Worm (Caenorhabditis elegans) whole organism, late embryonic: ENCODE measurements around the gene amx-1.

Experiments used
- K09A11.1 ChIP-seq: sonication (generic microtip); optimal IDR thresholded peaks from 2 replicates; lab custom pipeline; 2017; ENCODE audit warnings: antibody characterized with exemption, mild to moderate bottlenecking, missing genetic modification characterization, missing compliant biosample characterization; ENCODE audit not compliant: insufficient read depth
- ahr-1 ChIP-seq: sonication (generic microtip); optimal IDR thresholded peaks from 2 replicates; lab custom pipeline; 2016; ENCODE audit warnings: missing genetic modification characterization, missing compliant biosample characterization
- ama-1 ChIP-seq: fragments of 150-350 bp; optimal IDR thresholded peaks from 2 replicates; lab custom pipeline; 2014
- ceh-34 ChIP-seq: sonication (generic microtip); optimal IDR thresholded peaks from 2 replicates; lab custom pipeline; 2016; ENCODE audit warnings: mild to moderate bottlenecking, missing genetic modification characterization, missing compliant biosample characterization
- ceh-9 ChIP-seq: sonication (generic microtip); optimal IDR thresholded peaks from 2 replicates; lab custom pipeline; 2016; ENCODE audit warnings: mild to moderate bottlenecking, missing genetic modification characterization, inconsistent platforms, missing compliant biosample characterization
- elt-4 ChIP-seq: sonication (generic microtip); optimal IDR thresholded peaks from 2 replicates; lab custom pipeline; 2016; ENCODE audit warnings: missing genetic modification characterization, missing compliant biosample characterization
- fkh-6 ChIP-seq: sonication (generic microtip); optimal IDR thresholded peaks from 2 replicates; lab custom pipeline; 2016; ENCODE audit warnings: missing genetic modification characterization, missing compliant biosample characterization
- nfya-1 ChIP-seq: sonication (generic microtip); optimal IDR thresholded peaks from 2 replicates; lab custom pipeline; 2017; ENCODE audit warnings: missing genetic modification characterization, mild to moderate bottlenecking, missing compliant biosample characterization, antibody characterized with exemption, moderate library complexity
- pha-4 ChIP-seq: fragments of 150-350 bp; optimal IDR thresholded peaks from 2 replicates; lab custom pipeline; 2018; ENCODE audit warnings: missing biosample characterization, missing genetic modification reagents, missing genetic modification characterization

DNA sequence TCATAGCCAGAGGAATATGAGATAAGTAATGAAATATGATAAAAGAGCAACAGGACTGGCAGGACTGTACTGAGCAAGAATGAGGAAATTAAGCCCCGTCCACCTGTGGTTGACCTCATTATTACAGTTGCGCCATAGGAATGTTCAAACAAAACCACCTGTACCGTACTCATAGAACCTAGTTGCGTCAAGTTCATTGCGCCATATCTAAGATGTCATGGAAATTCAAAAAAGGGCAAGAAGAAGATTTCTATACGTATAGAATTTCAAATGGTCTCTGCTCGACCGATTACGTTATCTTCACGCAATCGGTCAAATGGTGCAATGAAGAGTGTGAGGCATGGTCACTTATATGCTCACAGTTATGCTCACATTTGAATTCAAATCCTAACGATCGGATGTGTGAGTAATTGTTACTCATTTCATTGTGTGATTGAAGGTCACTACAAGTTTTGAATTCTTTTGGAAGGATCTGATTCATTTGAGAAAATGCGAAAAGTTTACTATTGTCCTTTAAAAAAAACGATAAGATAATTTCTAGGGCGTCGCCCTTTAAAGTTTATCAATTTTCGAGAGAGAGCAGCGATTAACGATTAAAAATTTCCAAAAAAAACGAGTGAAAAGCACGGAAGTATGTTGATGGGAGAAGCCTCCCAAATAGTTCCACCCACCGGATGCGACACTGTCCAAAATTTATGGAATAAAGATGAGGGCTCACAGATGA, 49.7 kb downstream of the amx-1 start:
- TF ChIP-seq K09A11.1 (tag; lab: Kevin White, UChicago) = no peak
- TF ChIP-seq fkh-6 (tag; lab: Kevin White, UChicago) = no peak
- no peak for TF ChIP-seq ceh-9 (tag; lab: Kevin White, UChicago)
- TF ChIP-seq nfya-1 = no peak
- TF ChIP-seq elt-4 (tag; lab: Kevin White, UChicago) = no peak
- TF ChIP-seq ahr-1 (tag; lab: Kevin White, UChicago) = no peak
- no peak for TF ChIP-seq ama-1 (lab: Kevin White, UChicago)
- TF ChIP-seq ceh-34 (tag; lab: Kevin White, UChicago) = no peak
- no peak for TF ChIP-seq pha-4 (tag; lab: Kevin White, UChicago)
